Fruit fly (Drosophila melanogaster) whole organism, prepupa: ENCODE measurements around the gene crc.

ENCODE experiments used
- CG15336 ChIP-seq: fragments of 200-800 bp; sonication (Bioruptor generic); IDR thresholded peaks from 2 replicates; pipeline ENCODE4 v1.3.6; 2022; ENCODE audit warnings: missing biosample characterization, missing genetic modification characterization
- CG3032 ChIP-seq: fragments of 200-800 bp; optimal IDR thresholded peaks from 2 replicates; lab custom pipeline; 2019; ENCODE audit warnings: missing biosample characterization, mild to moderate bottlenecking, missing genetic modification characterization, moderate library complexity
- CG31627 ChIP-seq: fragments of 200-800 bp; sonication (Bioruptor generic); optimal IDR thresholded peaks from 3 replicates; lab custom pipeline; 2016; ENCODE audit warnings: missing biosample characterization, missing genetic modification characterization
- CG8119 ChIP-seq: fragments of 200-800 bp; sonication (Bioruptor generic); IDR thresholded peaks from 3 replicates; pipeline ENCODE4 v1.3.6; 2022; ENCODE audit warnings: missing biosample characterization, missing genetic modification characterization
- Met ChIP-seq: fragments of 200-800 bp; sonication (Bioruptor generic); optimal IDR thresholded peaks from 3 replicates; lab custom pipeline; 2016; ENCODE audit warnings: missing biosample characterization, missing genetic modification characterization
- fkh ChIP-seq: fragments of 200-800 bp; sonication (Bioruptor generic); optimal IDR thresholded peaks from 3 replicates; lab custom pipeline; 2017; ENCODE audit warnings: missing biosample characterization, mild to moderate bottlenecking, missing genetic modification characterization, moderate library complexity

- no peak for TF ChIP-seq fkh
- no peak for TF ChIP-seq Met (GFP tag; lab: Kevin White, UChicago)
- TF ChIP-seq CG31627 (GFP tag; lab: Kevin White, UChicago) = no peak
- TF ChIP-seq CG3032 = no peak
- no peak for TF ChIP-seq CG8119
- TF ChIP-seq CG15336 (GFP tag; lab: Robert Waterston, UW) = no peak
Measured at dm6 chr2L:21307795-21308426, 2.8 kb upstream of the crc start.
